Worm (Caenorhabditis elegans) whole organism, early embryonic: ENCODE results near the gene T27E7.1.

ENCODE experiments used
- F13C5.2 ChIP-seq: sonication (generic microtip); optimal IDR thresholded peaks from 2 replicates; lab custom pipeline; 2017; ENCODE audit warnings: mild to moderate bottlenecking, missing genetic modification characterization, inconsistent platforms, missing compliant biosample characterization
- ama-1 ChIP-seq: fragments of 150-350 bp; optimal IDR thresholded peaks from 2 replicates; lab custom pipeline; 2014
- ceh-13 ChIP-seq: fragments of 200-800 bp; sonication (Bioruptor generic); optimal IDR thresholded peaks from 2 replicates; lab custom pipeline; 2018; ENCODE audit warnings: mild to moderate bottlenecking, missing genetic modification characterization, missing compliant biosample characterization
- hnd-1 ChIP-seq: sonication (generic microtip); optimal IDR thresholded peaks from 2 replicates; lab custom pipeline; 2016; ENCODE audit warnings: missing genetic modification characterization, missing compliant biosample characterization
- scrt-1 ChIP-seq: fragments of 200-800 bp; sonication (Bioruptor generic); IDR thresholded peaks from 2 replicates; pipeline ENCODE4 v1.3.6; 2022; ENCODE audit warnings: missing genetic modification characterization, missing compliant biosample characterization

- no peak for TF ChIP-seq hnd-1 (tag; lab: Kevin White, UChicago)
- TF ChIP-seq ama-1: no peak
- TF ChIP-seq scrt-1 (GFP tag; lab: Robert Waterston, UW): no peak
- TF ChIP-seq F13C5.2: no peak
- TF ChIP-seq ceh-13 (GFP tag; lab: Kevin White, UChicago): no peak
Measured at ce11 chrIV:14512405-14512804, 7.2 kb upstream of the T27E7.1 start, which contains the start of gene Y57G11A.5.
